Fruit fly (Drosophila melanogaster) whole organism, embryonic: Measurements from ENCODE around the gene CG3097.

Source experiments
- Ada2b ChIP-seq: fragments of 200-800 bp; sonication (Bioruptor generic); IDR thresholded peaks from 2 replicates; pipeline ENCODE4 v1.3.6; 2022; ENCODE audit warnings: missing biosample characterization, missing genetic modification characterization
- Asciz ChIP-seq: fragments of 200-800 bp; sonication (Bioruptor generic); optimal IDR thresholded peaks from 2 replicates; lab custom pipeline; 2017; ENCODE audit warnings: missing biosample characterization, mild to moderate bottlenecking, missing genetic modification characterization, missing genetic modification reagents
- B-H1 ChIP-seq: fragments of 200-800 bp; sonication (Bioruptor generic); IDR thresholded peaks from 3 replicates; pipeline ENCODE4 v1.3.6; 2022; ENCODE audit warnings: missing biosample characterization, missing genetic modification characterization
- Bdp1 ChIP-seq: fragments of 200-800 bp; sonication (Bioruptor generic); optimal IDR thresholded peaks from 3 replicates; lab custom pipeline; 2016; ENCODE audit warnings: missing biosample characterization, missing genetic modification characterization
- CG10462 ChIP-seq: fragments of 200-800 bp; sonication (Bioruptor generic); optimal IDR thresholded peaks from 2 replicates; lab custom pipeline; 2016; ENCODE audit warnings: missing biosample characterization, missing genetic modification characterization
- CG11695 ChIP-seq: fragments of 200-800 bp; sonication (Bioruptor generic); IDR thresholded peaks from 3 replicates; pipeline ENCODE4 v1.3.6; 2022; ENCODE audit warnings: missing biosample characterization, missing genetic modification characterization
- CG13424 ChIP-seq: fragments of 200-800 bp; sonication (Bioruptor generic); optimal IDR thresholded peaks from 2 replicates; lab custom pipeline; 2019; ENCODE audit warnings: missing biosample characterization, mild to moderate bottlenecking, missing genetic modification characterization, moderate library complexity
- CG18599 ChIP-seq: fragments of 200-800 bp; sonication (Bioruptor generic); optimal IDR thresholded peaks from 3 replicates; lab custom pipeline; 2017; ENCODE audit warnings: missing biosample characterization, missing genetic modification characterization, mild to moderate bottlenecking, moderate library complexity, missing genetic modification reagents
- CG2116 ChIP-seq: fragments of 200-800 bp; sonication (Bioruptor generic); optimal IDR thresholded peaks from 3 replicates; lab custom pipeline; 2018; ENCODE audit warnings: missing biosample characterization, mild to moderate bottlenecking, missing genetic modification characterization
- CG2129 ChIP-seq: fragments of 200-800 bp; sonication (Bioruptor generic); IDR thresholded peaks from 2 replicates; pipeline ENCODE4 v1.3.6; 2022; ENCODE audit warnings: missing biosample characterization, missing genetic modification characterization; ENCODE audit not compliant: partially characterized antibody
- CG2199 ChIP-seq: fragments of 200-800 bp; sonication (Bioruptor generic); IDR thresholded peaks from 3 replicates; pipeline ENCODE4 v1.3.6; 2022; ENCODE audit warnings: missing biosample characterization, missing genetic modification characterization
- CG2202 ChIP-seq: fragments of 200-800 bp; sonication (Bioruptor generic); optimal IDR thresholded peaks from 2 replicates; lab custom pipeline; 2018; ENCODE audit warnings: missing biosample characterization, mild to moderate bottlenecking, missing genetic modification characterization
- CG30020 ChIP-seq: fragments of 200-800 bp; optimal IDR thresholded peaks from 2 replicates; lab custom pipeline; 2019; ENCODE audit warnings: missing biosample characterization, mild to moderate bottlenecking, missing genetic modification characterization, moderate library complexity
- CG4854 ChIP-seq: fragments of 200-800 bp; sonication (Bioruptor generic); optimal IDR thresholded peaks from 2 replicates; lab custom pipeline; 2016; ENCODE audit warnings: missing biosample characterization, missing genetic modification characterization, inconsistent platforms
- CG8290 ChIP-seq, 3 experiments: fragments of 200-800 bp; sonication (Bioruptor generic); optimal IDR thresholded peaks; 2 replicates each; lab custom pipeline; 2016 to 2019; ENCODE audit warnings: missing biosample characterization in 3 of 3, missing genetic modification characterization in 3 of 3, mild to moderate bottlenecking in 2 of 3, moderate library complexity in 1 of 3
- CG9215 ChIP-seq: fragments of 200-800 bp; sonication (Bioruptor generic); IDR thresholded peaks from 2 replicates; pipeline ENCODE4 v1.3.6; 2022; ENCODE audit warnings: missing biosample characterization, missing genetic modification characterization
- Chrac-16 ChIP-seq: fragments of 200-800 bp; sonication (Bioruptor generic); optimal IDR thresholded peaks from 3 replicates; lab custom pipeline; 2016; ENCODE audit warnings: missing biosample characterization, missing genetic modification characterization
- CoRest ChIP-seq: fragments of 200-800 bp; sonication (Bioruptor generic); optimal IDR thresholded peaks from 3 replicates; lab custom pipeline; 2018; ENCODE audit warnings: missing biosample characterization, mild to moderate bottlenecking, missing genetic modification characterization, moderate library complexity
- D19B ChIP-seq: fragments of 200-800 bp; sonication (Bioruptor generic); optimal IDR thresholded peaks from 2 replicates; lab custom pipeline; 2017; ENCODE audit warnings: missing biosample characterization, mild to moderate bottlenecking, missing genetic modification characterization
- Ets65A ChIP-seq: fragments of 200-800 bp; sonication (Bioruptor generic); peaks from one replicate; lab custom pipeline; 2016; ENCODE audit warnings: missing biosample characterization, missing genetic modification characterization
- Gug ChIP-seq: fragments of 200-800 bp; sonication (Bioruptor generic); IDR thresholded peaks from 4 replicates; pipeline ENCODE4 v1.3.6; 2022; ENCODE audit warnings: missing biosample characterization, missing genetic modification characterization
- Hmr ChIP-seq: fragments of 200-800 bp; sonication (Bioruptor generic); optimal IDR thresholded peaks from 3 replicates; lab custom pipeline; 2017; ENCODE audit warnings: mild to moderate bottlenecking, missing biosample characterization, missing genetic modification reagents, missing genetic modification characterization
- NFAT ChIP-seq: fragments of 200-800 bp; sonication (Bioruptor generic); IDR thresholded peaks from 2 replicates; pipeline ENCODE4 v1.3.6; 2022; ENCODE audit warnings: missing biosample characterization, missing genetic modification characterization
- Poxn ChIP-seq: fragments of 200-800 bp; sonication (Bioruptor generic); IDR thresholded peaks from 2 replicates; pipeline ENCODE4 v1.3.6; 2022; ENCODE audit warnings: missing biosample characterization, missing genetic modification characterization
- Ptx1 ChIP-seq: fragments of 200-800 bp; sonication (Bioruptor generic); IDR thresholded peaks from 2 replicates; pipeline ENCODE4 v1.3.6; 2022; ENCODE audit warnings: missing biosample characterization, missing genetic modification characterization
- Scr ChIP-seq: fragments of 200-800 bp; sonication (Bioruptor generic); IDR thresholded peaks from 2 replicates; pipeline ENCODE4 v1.3.6; 2022; ENCODE audit warnings: missing biosample characterization, missing genetic modification characterization; ENCODE audit not compliant: partially characterized antibody
- cato ChIP-seq: fragments of 200-800 bp; sonication (Bioruptor generic); optimal IDR thresholded peaks from 2 replicates; lab custom pipeline; 2016; ENCODE audit warnings: missing biosample characterization, missing genetic modification characterization, borderline replicate concordance
- chif ChIP-seq, 2 experiments: fragments of 200-800 bp; sonication (Bioruptor generic); optimal IDR thresholded peaks; 3 replicates each; lab custom pipeline; 2016; ENCODE audit warnings: missing biosample characterization in 2 of 2, missing genetic modification characterization in 2 of 2
- corto ChIP-seq: fragments of 200-800 bp; sonication (Bioruptor generic); optimal IDR thresholded peaks from 2 replicates; lab custom pipeline; 2016; ENCODE audit warnings: missing biosample characterization, mild to moderate bottlenecking, missing genetic modification characterization, moderate library complexity
- crol ChIP-seq: fragments of 200-800 bp; sonication (Bioruptor generic); IDR thresholded peaks from 2 replicates; pipeline ENCODE4 v1.3.6; 2022; ENCODE audit warnings: missing biosample characterization, missing genetic modification characterization
- da ChIP-seq: fragments of 200-800 bp; sonication (Bioruptor generic); optimal IDR thresholded peaks from 2 replicates; lab custom pipeline; 2016; ENCODE audit warnings: missing biosample characterization, missing genetic modification characterization
- dan ChIP-seq: fragments of 200-800 bp; sonication (Bioruptor generic); IDR thresholded peaks from 2 replicates; pipeline ENCODE4 v1.3.6; 2022; ENCODE audit warnings: missing biosample characterization, missing genetic modification characterization
- dmrt99B ChIP-seq: fragments of 200-800 bp; sonication (Bioruptor generic); optimal IDR thresholded peaks from 2 replicates; lab custom pipeline; 2018; ENCODE audit warnings: missing biosample characterization, mild to moderate bottlenecking, missing genetic modification characterization, moderate library complexity
- fd96Cb ChIP-seq: fragments of 200-800 bp; sonication (Bioruptor generic); optimal IDR thresholded peaks from 2 replicates; lab custom pipeline; 2018; ENCODE audit warnings: missing biosample characterization, mild to moderate bottlenecking, missing genetic modification characterization, moderate library complexity
- gce ChIP-seq: fragments of 200-800 bp; sonication (Bioruptor generic); IDR thresholded peaks from 3 replicates; pipeline ENCODE4 v1.3.6; 2022; ENCODE audit warnings: missing biosample characterization, missing genetic modification characterization
- hth ChIP-seq: fragments of >200 bp; optimal IDR thresholded peaks from 2 replicates; lab custom pipeline; 2017; ENCODE audit warnings: inconsistent platforms
- ken ChIP-seq: fragments of 200-800 bp; sonication (Bioruptor generic); IDR thresholded peaks from 3 replicates; pipeline ENCODE4 v1.3.6; 2022; ENCODE audit warnings: missing biosample characterization, missing genetic modification characterization
- lmd ChIP-seq: fragments of 200-800 bp; sonication (Bioruptor generic); IDR thresholded peaks from 2 replicates; pipeline ENCODE4 v1.3.6; 2022; ENCODE audit warnings: missing biosample characterization, missing genetic modification characterization
- maf-S ChIP-seq: fragments of 200-800 bp; sonication (Bioruptor generic); optimal IDR thresholded peaks from 2 replicates; lab custom pipeline; 2016; ENCODE audit warnings: missing biosample characterization, missing genetic modification characterization
- nau ChIP-seq: fragments of 200-800 bp; sonication (Bioruptor generic); optimal IDR thresholded peaks from 3 replicates; lab custom pipeline; 2017; ENCODE audit warnings: missing biosample characterization, mild to moderate bottlenecking, missing genetic modification characterization, missing genetic modification reagents
- nmo ChIP-seq: fragments of 200-800 bp; sonication (Bioruptor generic); optimal IDR thresholded peaks from 2 replicates; lab custom pipeline; 2018; ENCODE audit warnings: missing biosample characterization, mild to moderate bottlenecking, missing genetic modification characterization, moderate library complexity
- nom ChIP-seq: fragments of 200-800 bp; sonication (Bioruptor generic); optimal IDR thresholded peaks from 2 replicates; lab custom pipeline; 2017; ENCODE audit warnings: missing biosample characterization, missing genetic modification characterization, mild to moderate bottlenecking, moderate library complexity, missing genetic modification reagents
- odd ChIP-seq: fragments of 200-800 bp; sonication (Bioruptor generic); optimal IDR thresholded peaks from 2 replicates; lab custom pipeline; 2017; ENCODE audit warnings: missing biosample characterization, mild to moderate bottlenecking, missing genetic modification characterization
- pho ChIP-seq: fragments of 200-800 bp; sonication (Bioruptor generic); optimal IDR thresholded peaks from 2 replicates; lab custom pipeline; 2016; ENCODE audit warnings: missing biosample characterization, missing genetic modification characterization
- pnt ChIP-seq: fragments of 200-800 bp; sonication (Bioruptor generic); optimal IDR thresholded peaks from 3 replicates; lab custom pipeline; 2016; ENCODE audit warnings: missing biosample characterization, missing genetic modification characterization
- ranshi ChIP-seq: fragments of 200-800 bp; sonication (Bioruptor generic); IDR thresholded peaks from 2 replicates; pipeline ENCODE4 v1.3.6; 2022; ENCODE audit warnings: missing biosample characterization, missing genetic modification characterization
- sima ChIP-seq: fragments of 200-800 bp; sonication (Bioruptor generic); optimal IDR thresholded peaks from 2 replicates; lab custom pipeline; 2016; ENCODE audit warnings: missing biosample characterization, missing genetic modification characterization
- slbo ChIP-seq: fragments of 200-800 bp; sonication (Bioruptor generic); IDR thresholded peaks from 2 replicates; pipeline ENCODE4 v1.3.6; 2022; ENCODE audit warnings: missing biosample characterization, missing genetic modification characterization
- sqz ChIP-seq: fragments of 200-800 bp; sonication (Bioruptor generic); optimal IDR thresholded peaks from 3 replicates; lab custom pipeline; 2018; ENCODE audit warnings: missing biosample characterization, mild to moderate bottlenecking, missing genetic modification characterization
- stc ChIP-seq: fragments of 200-800 bp; sonication (Bioruptor generic); IDR thresholded peaks from 2 replicates; pipeline ENCODE4 v1.3.6; 2022; ENCODE audit warnings: missing biosample characterization, missing genetic modification characterization
- zf30C ChIP-seq: fragments of 200-800 bp; sonication (Bioruptor generic); optimal IDR thresholded peaks from 3 replicates; lab custom pipeline; 2018; ENCODE audit warnings: missing biosample characterization, mild to moderate bottlenecking, missing genetic modification characterization

The CG3097 gene

DNA sequence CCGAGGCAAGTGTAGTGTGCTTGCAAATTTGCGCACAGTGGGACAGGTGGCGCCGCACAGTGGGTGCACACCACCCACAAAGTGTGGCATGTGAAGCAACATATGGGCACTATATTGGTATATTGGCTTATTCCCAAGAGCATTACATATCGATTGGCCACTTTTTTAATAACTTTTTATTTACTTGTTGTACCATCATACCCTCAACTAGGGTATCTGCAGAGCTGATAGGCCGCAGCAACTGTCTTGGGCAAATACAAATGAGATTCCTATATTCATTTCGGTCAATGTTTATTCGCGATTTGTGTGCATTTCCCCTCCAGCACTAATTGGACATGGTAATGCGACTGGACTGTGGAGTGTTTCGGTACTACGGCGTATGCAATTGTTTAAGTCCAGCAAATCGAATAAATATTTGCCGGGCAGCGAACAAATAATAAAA, 45.8 kb downstream of the CG3097 start (continued):
- TF ChIP-seq CG2202 (tag; lab: Kevin White, UChicago) (peak; percentile 59), CG4854 (GFP tag; lab: Kevin White, UChicago) (no peak), Gug (GFP tag; lab: Robert Waterston, UW) (peak; percentile 17; the same call in 1 of the 4 replicates), CoRest (tag; lab: Kevin White, UChicago) (peak; percentile 37), Ets65A (GFP tag; lab: Kevin White, UChicago) (peak; percentile 91), pnt (peak; percentile 40), chif (GFP tag; optimal IDR thresholded peaks at IDR 0.05; lab: Kevin White, UChicago) (peak; percentile 24 to 37), zf30C (no peak), Poxn (no peak), Ptx1 (GFP tag; lab: Robert Waterston, UW) (peak; percentile 55), hth (lab: Kevin White, UChicago) (no peak), CG9215 (no peak), ranshi (0 out of 2 replicates have a peak, but pooled peaks have one; percentile 18), odd (no peak), slbo (peak; percentile 68), CG2199 (GFP tag; lab: Robert Waterston, UW) (no peak), NFAT (GFP tag; lab: Robert Waterston, UW) (no peak), CG30020 (no peak), stc (GFP tag; lab: Robert Waterston, UW) (peak; percentile 44; the same call in 1 of the 2 replicates), cato (GFP tag; lab: Kevin White, UChicago) (peak; percentile 20), corto (GFP tag; lab: Kevin White, UChicago) (no peak), ken (GFP tag; lab: Robert Waterston, UW) (peak; percentile 54; the same call in 1 of the 3 replicates), da (GFP tag; lab: Kevin White, UChicago) (no peak), Bdp1 (GFP tag; lab: Kevin White, UChicago) (no peak), CG8290 (GFP tag; optimal IDR thresholded peaks at IDR 0.05; lab: Kevin White, UChicago) (no peak), CG8290 (tag; optimal IDR thresholded peaks at IDR 0.05; lab: Kevin White, UChicago) (peak in 1 of 2 experiments; percentile 76), gce (GFP tag; lab: Robert Waterston, UW) (no peak), D19B (peak; percentile 39), sqz (GFP tag; lab: Kevin White, UChicago) (peak; percentile 7), nau (GFP tag; lab: Kevin White, UChicago) (peak; percentile 62), Asciz (GFP tag; lab: Kevin White, UChicago) (peak; percentile 70), Ada2b (GFP tag; lab: Robert Waterston, UW) (peak; percentile 54), maf-S (GFP tag; lab: Kevin White, UChicago) (no peak), CG11695 (no peak), Hmr (GFP tag; lab: Kevin White, UChicago) (no peak), dan (no peak), pho (GFP tag; lab: Kevin White, UChicago) (no peak), crol (GFP tag; lab: Robert Waterston, UW) (no peak), CG2116 (GFP tag; lab: Kevin White, UChicago) (peak; percentile 27), CG2129 (GFP tag; lab: Robert Waterston, UW) (no peak), CG13424 (tag; lab: Kevin White, UChicago) (peak; percentile 47), B-H1 (no peak), nom (GFP tag; lab: Kevin White, UChicago) (no peak), dmrt99B (peak; percentile 52), fd96Cb (tag; lab: Kevin White, UChicago) (peak; percentile 27), Scr (GFP tag; lab: Robert Waterston, UW) (no peak), CG10462 (GFP tag; lab: Kevin White, UChicago) (no peak), Chrac-16 (GFP tag; lab: Kevin White, UChicago) (no peak), sima (GFP tag; lab: Kevin White, UChicago) (no peak), CG18599 (GFP tag; lab: Kevin White, UChicago) (no peak), nmo (GFP tag; lab: Kevin White, UChicago) (peak; percentile 52), lmd (GFP tag; lab: Robert Waterston, UW) (peak; percentile 64)
